Worm (Caenorhabditis elegans): ENCODE results near the gene F08G2.4.

F08G2.4 gene

DNA sequence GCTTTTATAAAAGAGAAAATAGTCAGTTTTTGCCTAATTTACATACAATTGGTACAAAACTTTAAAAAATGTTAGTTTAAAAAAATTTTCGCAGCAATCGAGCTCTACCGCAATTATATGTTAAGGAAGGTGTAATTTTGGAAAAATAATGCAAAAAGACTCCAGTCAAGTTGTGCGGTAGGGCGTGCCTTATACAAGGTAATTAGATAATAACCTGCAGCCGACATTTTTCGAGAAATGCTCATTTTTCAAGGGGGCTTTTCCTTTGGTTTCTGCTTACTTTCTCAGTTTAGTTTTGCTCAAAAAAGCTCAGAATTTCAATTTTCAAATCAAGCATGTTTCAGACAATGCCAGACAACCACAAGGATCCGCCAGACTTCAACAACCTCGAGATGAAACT is at the start of gene F08G2.4:
Gene F08G2.4, plus strand, starts transcription at position 348 of the 400 bp plus-strand sequence.
- TF ChIP-seq cog-1 (tag; optimal IDR thresholded peaks at IDR 0.05) (no peak), tab-1 (GFP tag; IDR thresholded peaks at IDR 0.05) (no peak), klf-2 (GFP tag; conservative IDR thresholded peaks at IDR 0.05) (no peak), flt-1 (GFP tag; IDR thresholded peaks at IDR 0.05) (no peak), ztf-29 (GFP tag; IDR thresholded peaks at IDR 0.05) (no peak), med-1 (GFP tag; optimal IDR thresholded peaks at IDR 0.05; ENCODE audit: insufficient read depth) (no peak), ref-1 (GFP tag; conservative IDR thresholded peaks at IDR 0.05) (no peak), ztf-23 (GFP tag; IDR thresholded peaks at IDR 0.05) (no peak), T22C8.4 (GFP tag; IDR thresholded peaks at IDR 0.05) (no peak)

ce11 chrII:13780792-13781248 is 49.6 kb upstream of the F08G2.4 start:
- no peak for TF ChIP-seq tab-1 (GFP tag; IDR thresholded peaks at IDR 0.05)
- TF ChIP-seq ztf-23 (GFP tag; IDR thresholded peaks at IDR 0.05) = no peak

- TF ChIP-seq klf-2 (GFP tag; conservative IDR thresholded peaks at IDR 0.05) (no peak), ztf-23 (GFP tag; IDR thresholded peaks at IDR 0.05) (no peak), ref-1 (GFP tag; conservative IDR thresholded peaks at IDR 0.05) (no peak), med-1 (GFP tag; optimal IDR thresholded peaks at IDR 0.05; ENCODE audit: insufficient read depth) (no peak), ztf-29 (GFP tag; IDR thresholded peaks at IDR 0.05) (no peak), flt-1 (GFP tag; IDR thresholded peaks at IDR 0.05) (no peak), cog-1 (tag; optimal IDR thresholded peaks at IDR 0.05) (no peak), tab-1 (GFP tag; IDR thresholded peaks at IDR 0.05) (no peak), T22C8.4 (GFP tag; IDR thresholded peaks at IDR 0.05) (no peak)
Observed at ce11 chrII:13783880-13784279, 46.5 kb upstream of the F08G2.4 start, which contains the start of gene C01B9.4. C01B9.4 (minus strand) TSS chrII:13783980.

ce11 chrII:13785582-13785981 is 44.8 kb upstream of the F08G2.4 start:
- TF ChIP-seq tab-1 (GFP tag; IDR thresholded peaks at IDR 0.05) (no peak), ztf-23 (GFP tag; IDR thresholded peaks at IDR 0.05) (0 out of 2 replicates have a peak, but pooled peaks have one; percentile 26)

- no peak for TF ChIP-seq tab-1 (GFP tag; IDR thresholded peaks at IDR 0.05)
- no peak for TF ChIP-seq T22C8.4 (GFP tag; IDR thresholded peaks at IDR 0.05)
- TF ChIP-seq klf-2 (GFP tag; conservative IDR thresholded peaks at IDR 0.05) = no peak
- no peak for TF ChIP-seq ztf-29 (GFP tag; IDR thresholded peaks at IDR 0.05)
Observed at ce11 chrII:13786899-13787298, 43.5 kb upstream of the F08G2.4 start.

DNA sequence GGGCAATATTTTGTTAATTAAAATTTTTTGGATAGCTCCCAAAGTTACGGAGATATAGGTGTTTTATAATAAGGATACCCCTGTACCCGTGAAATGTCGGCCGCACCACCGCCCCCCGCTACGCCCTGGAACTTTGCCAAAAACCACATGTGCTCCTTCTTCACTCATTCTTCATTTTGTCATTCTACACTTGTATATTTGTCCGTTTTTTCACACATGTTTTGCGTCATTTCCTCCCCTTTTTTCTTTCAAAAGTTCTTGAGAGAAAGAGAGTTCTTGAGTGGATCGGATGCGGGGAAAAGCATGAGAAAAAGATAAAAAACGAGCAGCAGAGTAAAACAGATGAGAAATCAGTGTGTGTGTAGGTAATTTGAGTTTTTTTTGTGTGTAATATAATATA is 41.6 kb upstream of the F08G2.4 start:
- TF ChIP-seq klf-2 (GFP tag; conservative IDR thresholded peaks at IDR 0.05) = no peak

DNA sequence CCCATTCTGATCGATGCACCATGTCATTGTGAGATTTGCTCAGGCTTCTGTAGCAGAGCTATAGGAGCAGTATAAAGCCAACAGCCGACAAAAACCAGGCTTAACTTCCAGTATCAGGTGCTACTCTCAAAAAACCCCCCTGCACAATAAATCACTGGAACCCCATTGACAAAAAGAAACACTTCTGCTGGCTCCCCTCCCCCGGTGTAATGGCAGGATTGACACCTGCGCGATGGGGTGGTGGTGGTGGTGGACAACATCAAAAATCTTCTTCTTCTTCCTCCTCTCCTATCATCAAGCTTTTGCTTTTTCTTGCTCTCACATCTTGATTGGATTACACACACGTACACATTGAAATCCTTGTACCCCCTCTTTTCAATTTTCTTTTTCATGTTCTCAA is 40.7 kb upstream of the F08G2.4 start:
- TF ChIP-seq klf-2 (GFP tag; conservative IDR thresholded peaks at IDR 0.05) = no peak
- no peak for TF ChIP-seq ztf-29 (GFP tag; IDR thresholded peaks at IDR 0.05)
- TF ChIP-seq T22C8.4 (GFP tag; IDR thresholded peaks at IDR 0.05) = no peak
- TF ChIP-seq med-1 (GFP tag; optimal IDR thresholded peaks at IDR 0.05; ENCODE audit: insufficient read depth) = no peak
- TF ChIP-seq tab-1 (GFP tag; IDR thresholded peaks at IDR 0.05) = no peak
- TF ChIP-seq ref-1 (GFP tag; conservative IDR thresholded peaks at IDR 0.05) = no peak
- no peak for TF ChIP-seq flt-1 (GFP tag; IDR thresholded peaks at IDR 0.05)
- TF ChIP-seq ztf-23 (GFP tag; IDR thresholded peaks at IDR 0.05) = no peak
- TF ChIP-seq cog-1 (tag; optimal IDR thresholded peaks at IDR 0.05) = no peak

- TF ChIP-seq med-1 (GFP tag; optimal IDR thresholded peaks at IDR 0.05; ENCODE audit: insufficient read depth) (no peak), tab-1 (GFP tag; IDR thresholded peaks at IDR 0.05) (no peak), ztf-23 (GFP tag; IDR thresholded peaks at IDR 0.05) (no peak), T22C8.4 (GFP tag; IDR thresholded peaks at IDR 0.05) (no peak), flt-1 (GFP tag; IDR thresholded peaks at IDR 0.05) (no peak), ztf-29 (GFP tag; IDR thresholded peaks at IDR 0.05) (no peak), klf-2 (GFP tag; conservative IDR thresholded peaks at IDR 0.05) (no peak), ref-1 (GFP tag; conservative IDR thresholded peaks at IDR 0.05) (no peak), cog-1 (tag; optimal IDR thresholded peaks at IDR 0.05) (no peak)
Observed at ce11 chrII:13791570-13792279, 38.7 kb upstream of the F08G2.4 start, which contains the start of gene ZK131.11. ZK131.11 (plus strand) TSS chrII:13792229.

DNA sequence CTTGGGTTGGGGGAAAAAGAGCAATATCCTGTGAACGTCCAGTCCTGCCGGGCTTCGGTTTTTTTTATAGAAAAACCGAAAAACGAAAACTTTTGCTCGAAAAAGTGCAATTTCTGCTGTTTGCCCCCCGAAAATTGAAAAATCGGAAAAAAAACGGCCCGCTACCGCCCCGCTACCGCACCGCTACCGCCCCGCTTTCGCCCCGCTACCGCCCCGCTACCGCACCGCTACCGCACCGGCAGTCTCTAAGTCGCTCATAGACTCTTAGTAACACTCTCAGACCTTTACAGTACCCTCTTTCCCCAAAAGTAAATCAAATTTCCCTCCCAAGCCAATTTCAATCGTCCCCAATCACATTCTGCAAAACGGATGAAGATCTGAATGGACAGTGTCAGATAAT is 35.2 kb upstream of the F08G2.4 start:
- TF ChIP-seq klf-2 (GFP tag; conservative IDR thresholded peaks at IDR 0.05) = no peak
- no peak for TF ChIP-seq T22C8.4 (GFP tag; IDR thresholded peaks at IDR 0.05)
- 0 out of 2 replicates have a peak, but pooled peaks have one; percentile 31 for TF ChIP-seq tab-1 (GFP tag; IDR thresholded peaks at IDR 0.05)
- TF ChIP-seq ztf-29 (GFP tag; IDR thresholded peaks at IDR 0.05) = no peak

- no peak for TF ChIP-seq med-1 (GFP tag; optimal IDR thresholded peaks at IDR 0.05; ENCODE audit: insufficient read depth)
- no peak for TF ChIP-seq flt-1 (GFP tag; IDR thresholded peaks at IDR 0.05)
- peak; percentile 53 for TF ChIP-seq ztf-29 (GFP tag; IDR thresholded peaks at IDR 0.05)
- no peak for TF ChIP-seq tab-1 (GFP tag; IDR thresholded peaks at IDR 0.05)
- no peak for TF ChIP-seq T22C8.4 (GFP tag; IDR thresholded peaks at IDR 0.05)
- no peak for TF ChIP-seq cog-1 (tag; optimal IDR thresholded peaks at IDR 0.05)
- no peak for TF ChIP-seq ref-1 (GFP tag; conservative IDR thresholded peaks at IDR 0.05)
- no peak for TF ChIP-seq klf-2 (GFP tag; conservative IDR thresholded peaks at IDR 0.05)
Observed at ce11 chrII:13796312-13796711, 34.1 kb upstream of the F08G2.4 start.

DNA sequence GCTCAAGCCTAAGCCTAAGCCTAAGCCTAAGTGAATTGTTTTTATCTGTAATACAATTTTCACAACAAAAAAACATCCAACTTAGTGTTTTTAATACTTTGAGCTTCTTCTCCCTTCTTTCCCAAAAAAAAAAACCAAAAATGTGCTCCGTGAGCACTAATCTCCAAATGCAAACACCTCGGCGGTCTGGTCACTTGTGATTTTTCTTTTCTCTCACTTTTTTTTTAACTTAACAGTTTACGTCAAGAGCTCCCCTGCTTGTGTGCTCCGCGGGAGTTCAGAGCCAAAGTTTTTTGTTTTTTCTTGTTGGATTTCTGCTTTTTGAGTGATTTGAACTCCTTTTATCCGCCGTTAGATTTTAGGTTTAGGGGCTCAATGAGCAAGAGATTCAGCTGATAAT is 24.1 kb upstream of the F08G2.4 start:
- TF ChIP-seq tab-1 (GFP tag; IDR thresholded peaks at IDR 0.05) (no peak), T22C8.4 (GFP tag; IDR thresholded peaks at IDR 0.05) (no peak), flt-1 (GFP tag; IDR thresholded peaks at IDR 0.05) (no peak), cog-1 (tag; optimal IDR thresholded peaks at IDR 0.05) (no peak), ztf-29 (GFP tag; IDR thresholded peaks at IDR 0.05) (no peak), klf-2 (GFP tag; conservative IDR thresholded peaks at IDR 0.05) (no peak), ref-1 (GFP tag; conservative IDR thresholded peaks at IDR 0.05) (no peak), ztf-23 (GFP tag; IDR thresholded peaks at IDR 0.05) (no peak)
